Fruit fly (Drosophila melanogaster) whole organism, wandering third instar larva: ENCODE measurements around the gene CG42637.

Experiments used
- Abd-B ChIP-seq: fragments of >200 bp; optimal IDR thresholded peaks from 2 replicates; lab custom pipeline; 2017; ENCODE audit warnings: missing biosample characterization, missing genetic modification characterization
- CG32264 ChIP-seq: fragments of 200-800 bp; sonication (Bioruptor generic); optimal IDR thresholded peaks from 2 replicates; lab custom pipeline; 2016; ENCODE audit warnings: missing biosample characterization, missing genetic modification characterization
- CG9705 ChIP-seq: fragments of 200-800 bp; sonication (Bioruptor generic); optimal IDR thresholded peaks from 2 replicates; lab custom pipeline; 2018; ENCODE audit warnings: missing biosample characterization, mild to moderate bottlenecking, missing genetic modification characterization
- CrebA ChIP-seq: fragments of 200-800 bp; sonication (Bioruptor generic); optimal IDR thresholded peaks from 2 replicates; lab custom pipeline; 2016; ENCODE audit warnings: missing biosample characterization, mild to moderate bottlenecking, missing genetic modification characterization, borderline replicate concordance
- Dfd ChIP-seq: fragments of >200 bp; optimal IDR thresholded peaks from 2 replicates; lab custom pipeline; 2017; ENCODE audit warnings: missing biosample characterization, missing genetic modification characterization
- Dif ChIP-seq: fragments of 200-275, 200-300 bp; sonication (Bioruptor generic); optimal IDR thresholded peaks from 2 replicates; lab custom pipeline; 2018; ENCODE audit warnings: missing biosample characterization, missing genetic modification characterization; ENCODE audit not compliant: partially characterized antibody
- GATAd ChIP-seq: sonication (Bioruptor generic); optimal IDR thresholded peaks from 2 replicates; lab custom pipeline; 2016; ENCODE audit warnings: missing biosample characterization, missing genetic modification characterization
- HLH106 ChIP-seq: fragments of 200-800 bp; optimal IDR thresholded peaks from 3 replicates; lab custom pipeline; 2019; ENCODE audit warnings: missing biosample characterization, mild to moderate bottlenecking, missing genetic modification characterization, moderate library complexity
- Hnf4 ChIP-seq: fragments of 200-800 bp; sonication (Bioruptor generic); optimal IDR thresholded peaks from 2 replicates; lab custom pipeline; 2016; ENCODE audit warnings: missing biosample characterization, mild to moderate bottlenecking, missing genetic modification characterization
- Hr78 ChIP-seq: fragments of >200 bp; optimal IDR thresholded peaks from 2 replicates; lab custom pipeline; 2017; ENCODE audit warnings: missing biosample characterization, missing genetic modification characterization
- Hr83 ChIP-seq: fragments of 200-300 bp; sonication (Bioruptor generic); optimal IDR thresholded peaks from 2 replicates; lab custom pipeline; 2016; ENCODE audit warnings: missing biosample characterization, mild to moderate bottlenecking, missing genetic modification characterization, moderate library complexity; ENCODE audit not compliant: poor library complexity, severe bottlenecking
- Jra ChIP-seq: sonication (Bioruptor generic); optimal IDR thresholded peaks from 2 replicates; lab custom pipeline; 2016; ENCODE audit warnings: missing biosample characterization, missing genetic modification characterization
- Mio ChIP-seq: sonication (Bioruptor generic); optimal IDR thresholded peaks from 2 replicates; lab custom pipeline; 2016; ENCODE audit warnings: missing biosample characterization, missing genetic modification characterization
- Myc ChIP-seq: fragments of >200 bp; optimal IDR thresholded peaks from 2 replicates; lab custom pipeline; 2017
- N ChIP-seq: fragments of >200 bp; optimal IDR thresholded peaks from 2 replicates; lab custom pipeline; 2018; ENCODE audit warnings: missing biosample characterization, missing external identifiers, missing genetic modification characterization
- OdsH ChIP-seq: fragments of 200-800 bp; sonication (Bioruptor generic); optimal IDR thresholded peaks from 2 replicates; lab custom pipeline; 2016; ENCODE audit warnings: missing biosample characterization, mild to moderate bottlenecking, missing genetic modification characterization
- Rel ChIP-seq, 2 experiments: fragments of 200-800 bp; sonication (Bioruptor generic) in 1 of 2; optimal IDR thresholded peaks; 2 replicates in 1 of 2; 3 replicates in 1 of 2; lab custom pipeline; 2016 to 2019; ENCODE audit warnings: mild to moderate bottlenecking in 2 of 2, missing biosample characterization in 2 of 2, missing genetic modification characterization in 2 of 2, moderate library complexity in 1 of 2
- Sp1 ChIP-seq: fragments of 200-800 bp; sonication (Bioruptor generic); optimal IDR thresholded peaks from 3 replicates; lab custom pipeline; 2019; ENCODE audit warnings: missing biosample characterization, mild to moderate bottlenecking, missing genetic modification characterization, moderate library complexity
- Vsx2 ChIP-seq: fragments of 200-300, 225-300 bp; sonication (Bioruptor generic); optimal IDR thresholded peaks from 2 replicates; lab custom pipeline; 2018; ENCODE audit warnings: missing biosample characterization, missing genetic modification characterization; ENCODE audit not compliant: partially characterized antibody
- br ChIP-seq: fragments of 200-800 bp; sonication (Bioruptor generic); optimal IDR thresholded peaks from 2 replicates; lab custom pipeline; 2016; ENCODE audit warnings: missing biosample characterization, missing genetic modification characterization
- brk ChIP-seq: fragments of 200-800 bp; sonication (Bioruptor generic); optimal IDR thresholded peaks from 2 replicates; lab custom pipeline; 2016; ENCODE audit warnings: missing biosample characterization, mild to moderate bottlenecking, missing genetic modification characterization
- dsf ChIP-seq: sonication (Bioruptor generic); optimal IDR thresholded peaks from 2 replicates; lab custom pipeline; 2016; ENCODE audit warnings: missing biosample characterization, missing genetic modification characterization, borderline replicate concordance
- ey ChIP-seq: fragments of 200-800 bp; sonication (Bioruptor generic); optimal IDR thresholded peaks from 2 replicates; lab custom pipeline; 2016; ENCODE audit warnings: missing biosample characterization, missing genetic modification characterization
- foxo ChIP-seq, 2 experiments: fragments of 200-800 bp; sonication (Bioruptor generic); optimal IDR thresholded peaks; 2 replicates in 1 of 2; 3 replicates in 1 of 2; lab custom pipeline; 2016 to 2017; ENCODE audit warnings: missing biosample characterization in 2 of 2, missing genetic modification characterization in 2 of 2
- fru ChIP-seq: fragments of 200-800 bp; sonication (Bioruptor generic); optimal IDR thresholded peaks from 3 replicates; lab custom pipeline; 2016; ENCODE audit warnings: missing biosample characterization, mild to moderate bottlenecking, missing genetic modification characterization
- h ChIP-seq: fragments of 200-800 bp; sonication (Bioruptor generic); optimal IDR thresholded peaks from 3 replicates; lab custom pipeline; 2016; ENCODE audit warnings: missing biosample characterization, mild to moderate bottlenecking, missing genetic modification characterization
- lola ChIP-seq: fragments of >200 bp; optimal IDR thresholded peaks from 2 replicates; lab custom pipeline; 2017; ENCODE audit warnings: missing biosample characterization, missing genetic modification characterization
- pan ChIP-seq: fragments of >200 bp; optimal IDR thresholded peaks from 2 replicates; lab custom pipeline; 2017
- psq ChIP-seq: fragments of 200-800 bp; sonication (Bioruptor generic); optimal IDR thresholded peaks from 3 replicates; lab custom pipeline; 2017; ENCODE audit warnings: missing biosample characterization, mild to moderate bottlenecking, missing genetic modification characterization, moderate library complexity
- rgr ChIP-seq: fragments of 200-800 bp; sonication (Bioruptor generic); optimal IDR thresholded peaks from 3 replicates; lab custom pipeline; 2016; ENCODE audit warnings: missing biosample characterization, mild to moderate bottlenecking, missing genetic modification characterization
- sage ChIP-seq: fragments of 200-800 bp; sonication (Bioruptor generic); optimal IDR thresholded peaks from 2 replicates; lab custom pipeline; 2016; ENCODE audit warnings: missing biosample characterization, mild to moderate bottlenecking, missing genetic modification characterization
- sv ChIP-seq: fragments of 200-800 bp; sonication (Bioruptor generic); optimal IDR thresholded peaks from 3 replicates; lab custom pipeline; 2016; ENCODE audit warnings: missing biosample characterization, missing genetic modification characterization
- usp ChIP-seq: fragments of >200 bp; optimal IDR thresholded peaks from 2 replicates; lab custom pipeline; 2017; ENCODE audit warnings: missing biosample characterization, missing genetic modification characterization
- woc ChIP-seq: sonication (Bioruptor generic); optimal IDR thresholded peaks from 2 replicates; lab custom pipeline; 2016; ENCODE audit warnings: missing biosample characterization, mild to moderate bottlenecking, missing genetic modification characterization

CG42637 gene

DNA sequence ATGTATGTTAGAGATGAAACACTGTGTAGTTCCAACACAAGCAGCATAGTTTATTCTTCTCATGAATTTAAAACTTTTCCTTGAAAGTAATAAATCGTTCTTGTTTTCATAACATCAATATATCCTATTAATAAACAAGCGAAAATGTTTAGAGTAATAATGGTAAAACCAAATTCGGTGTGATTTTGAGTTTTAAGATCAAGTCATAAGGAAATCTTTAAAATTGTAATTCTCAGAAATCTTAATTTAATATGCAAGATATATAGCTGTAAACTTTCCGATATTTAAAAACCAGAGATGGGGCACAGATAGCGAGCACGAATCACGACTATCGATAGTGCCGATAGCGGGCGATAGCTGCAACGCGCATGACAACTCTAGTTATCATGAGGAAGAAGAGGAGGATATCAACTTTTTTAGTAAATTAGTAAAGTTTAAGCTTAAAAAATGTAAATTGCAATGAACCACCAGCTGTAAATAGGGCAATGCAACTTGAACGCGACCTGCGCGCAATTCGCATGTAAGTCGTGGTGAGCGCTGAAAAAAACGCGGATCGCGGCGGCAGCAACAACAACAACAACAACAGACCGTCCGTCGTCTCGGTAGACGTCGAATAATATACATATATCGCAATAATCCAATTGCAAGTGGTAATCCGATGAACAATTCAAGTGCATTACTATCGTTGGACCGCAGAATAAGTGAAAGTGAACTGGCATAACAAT is 24.6 kb upstream of the CG42637 start, which contains the start of the genes Fibp and Deaf1:
Gene Fibp, minus strand, starts transcription at position 161 of the 725 bp plus-strand sequence.
Gene Deaf1, plus strand, starts transcription at position 368 of the 725 bp plus-strand sequence.
- TF ChIP-seq Dif (GFP tag; lab: Kevin White, UChicago) = no peak
- peak; percentile 33 for TF ChIP-seq CG32264 (GFP tag; lab: Kevin White, UChicago)
- TF ChIP-seq foxo (GFP tag; optimal IDR thresholded peaks at IDR 0.05; lab: Kevin White, UChicago) = peak in 1 of 2 experiments; percentile 84
- TF ChIP-seq dsf (GFP tag; lab: Kevin White, UChicago) = peak; percentile 50
- peak; percentile 8 for TF ChIP-seq Mio (GFP tag; lab: Kevin White, UChicago)
- peak; percentile 69 for TF ChIP-seq psq
- TF ChIP-seq Hnf4 (GFP tag; lab: Kevin White, UChicago) = peak; percentile 85
- peak; percentile 88 for TF ChIP-seq Jra (GFP tag; lab: Kevin White, UChicago)
- peak; percentile 76 for TF ChIP-seq ey
- TF ChIP-seq GATAd = peak; percentile 82
- no peak for TF ChIP-seq Myc
- no peak for TF ChIP-seq Abd-B (GFP tag; lab: Kevin White, UChicago)
- peak; percentile 81 for TF ChIP-seq br (GFP tag; lab: Kevin White, UChicago)
- no peak for TF ChIP-seq sage (GFP tag; lab: Kevin White, UChicago)
- peak; percentile 78 for TF ChIP-seq OdsH (GFP tag; lab: Kevin White, UChicago)
- peak; percentile 67 for TF ChIP-seq Hr83 (GFP tag; lab: Kevin White, UChicago)
- TF ChIP-seq sv (GFP tag; lab: Kevin White, UChicago) = peak; percentile 74
- peak; percentile 78 for TF ChIP-seq Sp1 (GFP tag; lab: Kevin White, UChicago)
- TF ChIP-seq rgr (GFP tag; lab: Kevin White, UChicago) = peak; percentile 79
- TF ChIP-seq Dfd (GFP tag; lab: Kevin White, UChicago) = no peak
- TF ChIP-seq CG9705 = peak; percentile 59
- peak; percentile 83 for TF ChIP-seq h (GFP tag; lab: Kevin White, UChicago)
- peak; percentile 90 for TF ChIP-seq woc (GFP tag; lab: Kevin White, UChicago)
- peak; percentile 82 for TF ChIP-seq fru (GFP tag; lab: Kevin White, UChicago)
- TF ChIP-seq lola (GFP tag; lab: Kevin White, UChicago) = no peak
- peak; percentile 82 for TF ChIP-seq HLH106 (tag; lab: Kevin White, UChicago)
- no peak for TF ChIP-seq Vsx2 (GFP tag; lab: Kevin White, UChicago)
- TF ChIP-seq, all 38 proteins: peak for 20

DNA sequence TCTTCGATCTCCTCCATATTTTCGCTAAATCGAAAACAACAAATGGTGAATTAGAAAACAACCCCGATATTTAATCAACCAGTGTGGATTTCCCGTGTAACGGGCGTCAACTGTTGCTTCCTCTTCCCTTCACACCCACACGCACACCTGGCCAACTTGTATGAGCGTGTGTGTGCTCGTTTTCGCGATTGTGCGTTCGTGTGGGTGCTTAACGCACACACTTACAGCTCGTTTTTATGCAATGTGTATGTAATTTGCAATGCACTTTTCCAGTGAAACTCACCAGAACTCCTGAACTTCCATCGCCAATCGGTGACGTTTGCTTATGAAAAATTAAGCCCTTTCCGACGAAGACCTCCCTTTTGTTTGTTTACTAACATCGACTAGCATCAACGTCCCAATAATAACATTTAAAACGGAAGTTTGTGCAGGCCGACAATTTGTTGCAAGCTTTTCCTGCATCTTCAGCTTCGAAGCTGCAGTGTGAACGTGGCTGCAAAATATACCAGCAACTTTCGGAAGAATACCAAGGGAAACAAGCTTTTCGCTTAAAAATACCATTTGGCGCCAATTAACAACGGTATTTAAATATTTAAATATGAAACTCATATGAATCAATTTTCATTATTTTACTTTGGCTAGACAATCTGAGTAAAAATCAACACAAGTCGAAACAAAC is 22.2 kb upstream of the CG42637 start, which contains the start of gene cyc:
Gene cyc, minus strand, starts transcription at position 467 of the 679 bp plus-strand sequence.
- TF ChIP-seq N (GFP tag; lab: Kevin White, UChicago) = peak; percentile 39
- no peak for TF ChIP-seq Jra (GFP tag; lab: Kevin White, UChicago)
- peak; percentile 39 for TF ChIP-seq Sp1 (GFP tag; lab: Kevin White, UChicago)
- TF ChIP-seq Mio (GFP tag; lab: Kevin White, UChicago) = no peak
- TF ChIP-seq OdsH (GFP tag; lab: Kevin White, UChicago) = peak; percentile 8
- no peak for TF ChIP-seq sage (GFP tag; lab: Kevin White, UChicago)
- no peak for TF ChIP-seq Rel (GFP tag; optimal IDR thresholded peaks at IDR 0.05; lab: Kevin White, UChicago)
- peak; percentile 42 for TF ChIP-seq Rel (tag; optimal IDR thresholded peaks at IDR 0.05; lab: Kevin White, UChicago)
- TF ChIP-seq CrebA (GFP tag; lab: Kevin White, UChicago) = no peak
- no peak for TF ChIP-seq usp (GFP tag; lab: Kevin White, UChicago)
- no peak for TF ChIP-seq Hr78 (GFP tag; lab: Kevin White, UChicago)
- no peak for TF ChIP-seq sv (GFP tag; lab: Kevin White, UChicago)
- no peak for TF ChIP-seq Vsx2 (GFP tag; lab: Kevin White, UChicago)
- TF ChIP-seq psq = peak; percentile 10
- no peak for TF ChIP-seq Abd-B (GFP tag; lab: Kevin White, UChicago)
- peak; percentile 15 for TF ChIP-seq ey
- TF ChIP-seq pan (lab: Kevin White, UChicago) = no peak
- TF ChIP-seq CG9705 = no peak
- TF ChIP-seq woc (GFP tag; lab: Kevin White, UChicago) = no peak
- TF ChIP-seq HLH106 (tag; lab: Kevin White, UChicago) = no peak
- TF ChIP-seq brk (GFP tag; lab: Kevin White, UChicago) = no peak
